Worm (Caenorhabditis elegans) whole organism, L3 larva: Measurements from ENCODE around the gene fbxa-199.

Experiments used
- ZK546.5 ChIP-seq: sonication (generic microtip); optimal IDR thresholded peaks from 2 replicates; lab custom pipeline; 2017; ENCODE audit warnings: missing biosample characterization, missing genetic modification characterization
- egl-27 ChIP-seq: sonication (generic microtip); optimal IDR thresholded peaks from 4 replicates; lab custom pipeline; 2017; ENCODE audit warnings: missing biosample characterization, missing genetic modification reagents, missing genetic modification characterization
- elt-1 ChIP-seq: fragments of 150-350 bp; optimal IDR thresholded peaks from 2 replicates; lab custom pipeline; 2014; ENCODE audit warnings: missing biosample characterization, missing genetic modification characterization
- elt-2 ChIP-seq: sonication (generic microtip); optimal IDR thresholded peaks from 2 replicates; lab custom pipeline; 2016; ENCODE audit warnings: missing genetic modification reagents, mild to moderate bottlenecking, missing genetic modification characterization, missing compliant biosample characterization
- lin-39 ChIP-seq: fragments of 150-350 bp; optimal IDR thresholded peaks from 2 replicates; lab custom pipeline; 2018; ENCODE audit warnings: missing biosample characterization, missing genetic modification reagents, missing genetic modification characterization
- mdl-1 ChIP-seq: fragments of 150-350 bp; optimal IDR thresholded peaks from 2 replicates; lab custom pipeline; 2014; ENCODE audit warnings: missing biosample characterization, missing genetic modification characterization
- nfya-1 ChIP-seq: sonication (generic microtip); optimal IDR thresholded peaks from 2 replicates; lab custom pipeline; 2017; ENCODE audit warnings: missing genetic modification characterization, mild to moderate bottlenecking, missing compliant biosample characterization, antibody characterized with exemption, moderate library complexity; ENCODE audit not compliant: insufficient read depth
- nhr-25 ChIP-seq: sonication (generic microtip); optimal IDR thresholded peaks from 2 replicates; lab custom pipeline; 2017; ENCODE audit warnings: missing biosample characterization, missing genetic modification characterization
- unc-62 ChIP-seq: fragments of 150-350 bp; sonication (generic microtip); optimal IDR thresholded peaks from 4 replicates; lab custom pipeline; 2014; ENCODE audit warnings: missing biosample characterization, missing genetic modification reagents, missing genetic modification characterization
- zag-1 ChIP-seq: fragments of 150-350 bp; optimal IDR thresholded peaks from 2 replicates; lab custom pipeline; 2014; ENCODE audit warnings: missing biosample characterization, missing genetic modification characterization
- ztf-11 ChIP-seq: fragments of 150-350 bp; optimal IDR thresholded peaks from 2 replicates; lab custom pipeline; 2014; ENCODE audit warnings: missing biosample characterization, missing genetic modification characterization

DNA sequence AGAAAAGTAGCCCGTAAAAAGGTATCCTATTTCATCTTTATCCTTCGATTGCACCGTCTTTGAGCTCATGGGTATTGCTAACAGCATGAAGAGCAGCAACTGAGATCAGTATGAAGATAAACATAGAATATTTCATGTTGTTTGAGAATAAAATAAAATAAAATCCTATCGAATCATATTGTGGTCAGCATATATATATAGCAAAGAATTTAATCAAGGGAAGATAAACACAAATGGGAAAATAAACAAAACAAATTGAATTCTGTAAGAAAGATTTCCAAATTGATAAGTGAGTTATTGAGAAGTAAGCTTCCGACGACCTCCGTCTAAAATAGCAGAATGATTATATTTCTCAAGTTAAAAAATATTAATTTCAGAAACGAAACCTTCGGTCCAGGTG, 45.1 kb upstream of the fbxa-199 start, which contains the start of gene T26H5.10:
- TF ChIP-seq zag-1 (tag; lab: Kevin White, UChicago) (no peak), mdl-1 (no peak), nhr-25 (tag; lab: Kevin White, UChicago) (no peak), unc-62 (no peak), elt-2 (tag; lab: Kevin White, UChicago) (no peak), ztf-11 (tag; lab: Kevin White, UChicago) (no peak), nfya-1 (tag; lab: Kevin White, UChicago) (no peak), lin-39 (tag; lab: Kevin White, UChicago) (no peak), elt-1 (tag; lab: Kevin White, UChicago) (no peak), ZK546.5 (tag; lab: Kevin White, UChicago) (no peak), egl-27 (no peak)
